Fruit fly (Drosophila melanogaster) whole organism, prepupa: ENCODE data around the gene Ugt36A1.

Source experiments
- Blimp-1 ChIP-seq: fragments of 200-800 bp; sonication (Bioruptor generic); optimal IDR thresholded peaks from 3 replicates; lab custom pipeline; 2017; ENCODE audit warnings: missing biosample characterization, missing genetic modification characterization, mild to moderate bottlenecking, moderate library complexity, missing genetic modification reagents
- CG10669 ChIP-seq: fragments of 200-800 bp; sonication (Bioruptor generic); optimal IDR thresholded peaks from 3 replicates; lab custom pipeline; 2018; ENCODE audit warnings: missing biosample characterization, mild to moderate bottlenecking, missing genetic modification characterization, moderate library complexity
- CG11294 ChIP-seq: fragments of 200-800 bp; sonication (Bioruptor generic); IDR thresholded peaks from 2 replicates; pipeline ENCODE4 v1.3.6; 2022; ENCODE audit warnings: missing biosample characterization, missing genetic modification characterization
- CG16779 ChIP-seq: fragments of 200-800 bp; sonication (Bioruptor generic); optimal IDR thresholded peaks from 3 replicates; lab custom pipeline; 2017; ENCODE audit warnings: missing biosample characterization, mild to moderate bottlenecking, missing genetic modification characterization
- CG31627 ChIP-seq: fragments of 200-800 bp; sonication (Bioruptor generic); optimal IDR thresholded peaks from 3 replicates; lab custom pipeline; 2016; ENCODE audit warnings: missing biosample characterization, missing genetic modification characterization
- CG32006 ChIP-seq: fragments of 200-800 bp; sonication (Bioruptor generic); optimal IDR thresholded peaks from 3 replicates; lab custom pipeline; 2017; ENCODE audit warnings: missing biosample characterization, mild to moderate bottlenecking, missing genetic modification characterization
- CG4318 ChIP-seq: fragments of 200-800 bp; sonication (Bioruptor generic); optimal IDR thresholded peaks from 3 replicates; lab custom pipeline; 2017; ENCODE audit warnings: missing biosample characterization, mild to moderate bottlenecking, missing genetic modification characterization
- CG6276 ChIP-seq: fragments of 200-800 bp; sonication (Bioruptor generic); optimal IDR thresholded peaks from 2 replicates; lab custom pipeline; 2017; ENCODE audit warnings: missing biosample characterization, mild to moderate bottlenecking, missing genetic modification characterization
- CG6808 ChIP-seq: fragments of 200-800 bp; sonication (Bioruptor generic); optimal IDR thresholded peaks from 3 replicates; lab custom pipeline; 2017; ENCODE audit warnings: missing biosample characterization, missing genetic modification characterization, mild to moderate bottlenecking, moderate library complexity, missing genetic modification reagents
- CG6854 ChIP-seq: fragments of 200-800 bp; sonication (Bioruptor generic); optimal IDR thresholded peaks from 2 replicates; lab custom pipeline; 2017; ENCODE audit warnings: missing biosample characterization, mild to moderate bottlenecking, missing genetic modification characterization
- CG7368 ChIP-seq: fragments of 200-800 bp; sonication (Bioruptor generic); optimal IDR thresholded peaks from 3 replicates; lab custom pipeline; 2016; ENCODE audit warnings: missing biosample characterization, missing genetic modification characterization
- Eip78C ChIP-seq: fragments of 200-800 bp; sonication (Bioruptor generic); peaks from one replicate; lab custom pipeline; 2016; ENCODE audit warnings: missing biosample characterization, missing genetic modification characterization
- Eip93F ChIP-seq: fragments of 200-800 bp; sonication (Bioruptor generic); optimal IDR thresholded peaks from 2 replicates; lab custom pipeline; 2016; ENCODE audit warnings: missing biosample characterization, mild to moderate bottlenecking, missing genetic modification characterization
- Ets96B ChIP-seq: fragments of 200-800 bp; optimal IDR thresholded peaks from 2 replicates; lab custom pipeline; 2019; ENCODE audit warnings: missing biosample characterization, mild to moderate bottlenecking, missing genetic modification characterization, moderate library complexity
- Hr38 ChIP-seq: sonication (Bioruptor generic); optimal IDR thresholded peaks from 2 replicates; lab custom pipeline; 2016; ENCODE audit warnings: missing biosample characterization, missing genetic modification characterization
- Hr39 ChIP-seq: fragments of 200-800 bp; sonication (Bioruptor generic); optimal IDR thresholded peaks from 2 replicates; lab custom pipeline; 2016; ENCODE audit warnings: missing biosample characterization, missing genetic modification characterization
- Hr4 ChIP-seq: fragments of 200-800 bp; sonication (Bioruptor generic); optimal IDR thresholded peaks from 3 replicates; lab custom pipeline; 2016; ENCODE audit warnings: missing biosample characterization, missing genetic modification characterization
- Lpt ChIP-seq: fragments of 200-800 bp; sonication (Bioruptor generic); optimal IDR thresholded peaks from 3 replicates; lab custom pipeline; 2016; ENCODE audit warnings: missing biosample characterization, missing genetic modification characterization
- Met ChIP-seq: fragments of 200-800 bp; sonication (Bioruptor generic); optimal IDR thresholded peaks from 3 replicates; lab custom pipeline; 2016; ENCODE audit warnings: missing biosample characterization, missing genetic modification characterization
- Sox102F ChIP-seq: fragments of 200-800 bp; sonication (Bioruptor generic); optimal IDR thresholded peaks from 2 replicates; lab custom pipeline; 2016; ENCODE audit warnings: missing biosample characterization, mild to moderate bottlenecking, missing genetic modification characterization
- Sox14 ChIP-seq: fragments of 200-800 bp; sonication (Bioruptor generic); optimal IDR thresholded peaks from 3 replicates; lab custom pipeline; 2016; ENCODE audit warnings: missing biosample characterization, missing genetic modification characterization
- acj6 ChIP-seq: fragments of 200-800 bp; sonication (Bioruptor generic); optimal IDR thresholded peaks from 3 replicates; lab custom pipeline; 2016; ENCODE audit warnings: missing biosample characterization, missing genetic modification characterization
- dac ChIP-seq: fragments of 200-800 bp; sonication (Bioruptor generic); optimal IDR thresholded peaks from 2 replicates; lab custom pipeline; 2017; ENCODE audit warnings: missing biosample characterization, mild to moderate bottlenecking, missing genetic modification characterization
- esn ChIP-seq: fragments of 200-800 bp; sonication (Bioruptor generic); optimal IDR thresholded peaks from 2 replicates; lab custom pipeline; 2016; ENCODE audit warnings: missing biosample characterization, mild to moderate bottlenecking, missing genetic modification characterization, moderate library complexity
- fd85E ChIP-seq: fragments of 200-800 bp; sonication (Bioruptor generic); optimal IDR thresholded peaks from 3 replicates; lab custom pipeline; 2016; ENCODE audit warnings: missing biosample characterization, missing genetic modification characterization
- fkh ChIP-seq: fragments of 200-800 bp; sonication (Bioruptor generic); optimal IDR thresholded peaks from 3 replicates; lab custom pipeline; 2017; ENCODE audit warnings: missing biosample characterization, mild to moderate bottlenecking, missing genetic modification characterization, moderate library complexity
- lz ChIP-seq: fragments of 200-800 bp; sonication (Bioruptor generic); optimal IDR thresholded peaks from 3 replicates; lab custom pipeline; 2016; ENCODE audit warnings: missing biosample characterization, missing genetic modification characterization
- pdm3 ChIP-seq: fragments of 200-800 bp; sonication (Bioruptor generic); optimal IDR thresholded peaks from 3 replicates; lab custom pipeline; 2016; ENCODE audit warnings: missing biosample characterization, missing genetic modification characterization
- salr ChIP-seq, 2 experiments: fragments of 200-800 bp; sonication (Bioruptor generic); optimal IDR thresholded peaks; 3 replicates each; lab custom pipeline; 2016 to 2018; ENCODE audit warnings: missing biosample characterization in 2 of 2, missing genetic modification characterization in 2 of 2, mild to moderate bottlenecking in 1 of 2
- svp ChIP-seq: fragments of 200-800 bp; sonication (Bioruptor generic); peaks from one replicate; lab custom pipeline; 2016; ENCODE audit warnings: missing biosample characterization, missing genetic modification characterization
- topi ChIP-seq: fragments of 200-800 bp; sonication (Bioruptor generic); optimal IDR thresholded peaks from 3 replicates; lab custom pipeline; 2016; ENCODE audit warnings: missing biosample characterization, missing genetic modification characterization
- vri ChIP-seq: fragments of 200-800 bp; sonication (Bioruptor generic); optimal IDR thresholded peaks from 3 replicates; lab custom pipeline; 2016; ENCODE audit warnings: missing biosample characterization, mild to moderate bottlenecking, missing genetic modification characterization

Gene Ugt36A1

dm6 chr2L:3647521-3648172 is 28.8 kb downstream of the Ugt36A1 start (continued):
- TF ChIP-seq CG7368 (GFP tag; lab: Kevin White, UChicago) (peak; percentile 35), svp (GFP tag; lab: Kevin White, UChicago) (peak; percentile 80), salr (GFP tag; optimal IDR thresholded peaks at IDR 0.05; lab: Kevin White, UChicago) (no peak), esn (GFP tag; lab: Kevin White, UChicago) (peak; percentile 76), CG6276 (GFP tag; lab: Kevin White, UChicago) (peak; percentile 53), Ets96B (tag; lab: Kevin White, UChicago) (peak; percentile 23), Hr4 (GFP tag; lab: Kevin White, UChicago) (peak; percentile 46), dac (GFP tag; lab: Kevin White, UChicago) (no peak), Hr38 (GFP tag; lab: Kevin White, UChicago) (no peak), CG32006 (GFP tag; lab: Kevin White, UChicago) (peak; percentile 59), CG6808 (no peak), CG31627 (peak; percentile 33), pdm3 (GFP tag; lab: Kevin White, UChicago) (peak; percentile 60), CG6854 (GFP tag; lab: Kevin White, UChicago) (no peak), Lpt (GFP tag; lab: Kevin White, UChicago) (no peak), Eip78C (GFP tag; lab: Kevin White, UChicago) (peak; percentile 47)

- TF ChIP-seq CG4318 (GFP tag; lab: Kevin White, UChicago) (no peak), Blimp-1 (no peak), acj6 (GFP tag; lab: Kevin White, UChicago) (no peak), svp (GFP tag; lab: Kevin White, UChicago) (no peak), topi (GFP tag; lab: Kevin White, UChicago) (no peak), CG16779 (tag; lab: Kevin White, UChicago) (no peak), pdm3 (GFP tag; lab: Kevin White, UChicago) (no peak), lz (GFP tag; lab: Kevin White, UChicago) (no peak), salr (GFP tag; optimal IDR thresholded peaks at IDR 0.05; lab: Kevin White, UChicago) (no peak), esn (GFP tag; lab: Kevin White, UChicago) (peak; percentile 23), Eip78C (GFP tag; lab: Kevin White, UChicago) (peak; percentile 48), fkh (GFP tag; lab: Kevin White, UChicago) (no peak), Sox102F (GFP tag; lab: Kevin White, UChicago) (no peak), Hr39 (GFP tag; lab: Kevin White, UChicago) (no peak), fd85E (no peak)
These were observed 29.5 kb downstream of the Ugt36A1 start for dm6 chr2L:3648173-3648972.

- no peak for TF ChIP-seq CG11294 (GFP tag; lab: Robert Waterston, UW)
- no peak for TF ChIP-seq fkh (GFP tag; lab: Kevin White, UChicago)
- TF ChIP-seq Eip93F (GFP tag; lab: Kevin White, UChicago) = no peak
- no peak for TF ChIP-seq CG10669 (GFP tag; lab: Kevin White, UChicago)
- TF ChIP-seq vri = peak; percentile 16
- no peak for TF ChIP-seq Met
- TF ChIP-seq svp (GFP tag; lab: Kevin White, UChicago) = peak; percentile 47
- TF ChIP-seq fd85E = no peak
- TF ChIP-seq CG4318 (GFP tag; lab: Kevin White, UChicago) = no peak
- no peak for TF ChIP-seq Sox14 (GFP tag; lab: Kevin White, UChicago)
These were observed 36.2 kb downstream of the Ugt36A1 start for dm6 chr2L:3654956-3655618.
